Fruit fly (Drosophila melanogaster): ENCODE data around the gene CG14435.
A peak's percentile ranks its signal among the peaks of the same experiment; 100 is the strongest.

The CG14435 gene

DNA sequence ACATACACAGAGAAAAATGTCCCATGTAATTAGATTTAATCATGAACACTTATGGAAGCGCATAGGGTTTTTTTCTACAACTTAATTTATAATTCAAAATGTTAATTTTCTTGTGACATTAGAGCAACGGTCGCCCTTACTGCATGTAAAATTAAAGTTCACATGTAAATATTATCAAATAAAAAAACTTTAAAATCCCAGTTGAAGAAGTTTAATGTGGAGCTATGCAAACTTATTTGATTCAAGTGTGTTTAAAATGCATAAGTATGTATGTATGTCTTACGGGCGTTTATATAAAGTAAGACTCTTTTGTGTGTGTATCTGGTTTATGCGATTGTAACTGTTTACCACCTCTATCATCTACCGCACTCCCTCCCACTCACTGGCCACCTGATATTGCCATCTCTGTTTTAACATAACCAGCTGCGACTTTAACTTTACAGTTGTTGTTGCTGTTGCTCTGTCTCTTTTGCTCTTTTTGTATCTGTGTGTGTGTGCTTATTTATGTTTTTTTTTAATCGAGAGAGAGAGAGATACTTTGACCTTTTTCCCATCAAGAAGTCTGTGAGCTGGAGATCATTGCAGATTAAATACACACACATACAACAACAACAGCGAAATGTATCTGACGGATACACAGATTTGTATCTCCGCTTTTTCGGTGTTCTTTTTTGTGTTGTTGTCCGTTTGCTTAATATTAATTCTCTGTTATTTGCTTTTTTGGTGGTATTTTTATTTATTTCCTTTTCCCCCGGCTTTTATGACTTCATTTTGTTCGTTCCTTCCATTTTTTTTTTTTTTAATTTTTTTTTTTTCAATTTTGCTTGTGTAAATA lies 11.9 kb upstream of the CG14435 start (continued):
- TF ChIP-seq CG32772 (GFP tag; IDR thresholded peaks at IDR 0.05) (peak; percentile 61), B-H1 (GFP tag; IDR thresholded peaks at IDR 0.05) (peak; percentile 56), Eip74EF (GFP tag; optimal IDR thresholded peaks at IDR 0.05) (peak in 1 of 2 experiments; percentile 93), CG1603 (tag; optimal IDR thresholded peaks at IDR 0.05) (peak; percentile 36), CG14860 (GFP tag; IDR thresholded peaks at IDR 0.05; ENCODE audit: partially characterized antibody) (no peak), CG8281 (tag; optimal IDR thresholded peaks at IDR 0.05) (peak; percentile 87), CG18262 (tag; optimal IDR thresholded peaks at IDR 0.05) (peak; percentile 89), nerfin-1 (tag; optimal IDR thresholded peaks at IDR 0.05) (peak; percentile 78), exex (tag; optimal IDR thresholded peaks at IDR 0.05) (peak; percentile 4), gcm2 (GFP tag; optimal IDR thresholded peaks at IDR 0.05) (peak; percentile 82), lola (GFP tag; optimal IDR thresholded peaks at IDR 0.05) (peak in 2 of 3 experiments; percentile 56 to 93), dimm (GFP tag; IDR thresholded peaks at IDR 0.05) (0 out of 2 replicates have a peak, but pooled peaks have one; percentile 17), chinmo (GFP tag; IDR thresholded peaks at IDR 0.05; ENCODE audit: partially characterized antibody) (peak; percentile 63; the same call in 2 of the 4 replicates), HLH54F (GFP tag; optimal IDR thresholded peaks at IDR 0.05) (peak; percentile 19), Chrac-16 (GFP tag; optimal IDR thresholded peaks at IDR 0.05) (peak; percentile 76), Usf (GFP tag; optimal IDR thresholded peaks at IDR 0.05) (peak; percentile 62), Taf1 (GFP tag; IDR thresholded peaks at IDR 0.05) (no peak), zfh1 (GFP tag; IDR thresholded peaks at IDR 0.05) (peak; percentile 51; the same call in 2 of the 3 replicates), twi (tag; optimal IDR thresholded peaks at IDR 0.05) (peak; percentile 82), ERR (GFP tag; optimal IDR thresholded peaks at IDR 0.05) (no peak), ewg (GFP tag; optimal IDR thresholded peaks at IDR 0.05) (peak; percentile 87), CG11247 (GFP tag; IDR thresholded peaks at IDR 0.05) (0 out of 2 replicates have a peak, but pooled peaks have one; percentile 6), lbe (GFP tag; optimal IDR thresholded peaks at IDR 0.05) (peak; percentile 47), CG7745 (tag; optimal IDR thresholded peaks at IDR 0.05) (no peak), caup (GFP tag; optimal IDR thresholded peaks at IDR 0.05; ENCODE audit: severe bottlenecking) (peak; percentile 41), grn (GFP tag; optimal IDR thresholded peaks at IDR 0.05) (peak; percentile 96), CG2129 (GFP tag; IDR thresholded peaks at IDR 0.05; ENCODE audit: partially characterized antibody) (no peak), CG1024 (GFP tag; IDR thresholded peaks at IDR 0.05) (no peak), CG8944 (GFP tag; optimal IDR thresholded peaks at IDR 0.05) (peak; percentile 67), HHEX (GFP tag; optimal IDR thresholded peaks at IDR 0.05) (peak; percentile 65), ara (GFP tag; IDR thresholded peaks at IDR 0.05) (peak; percentile 60; the same call in 1 of the 2 replicates), CG10209 (GFP tag; optimal IDR thresholded peaks at IDR 0.05) (peak; percentile 75), aop (GFP tag; IDR thresholded peaks at IDR 0.05) (no peak), Bdp1 (GFP tag; optimal IDR thresholded peaks at IDR 0.05) (peak; percentile 79), Drgx (GFP tag; IDR thresholded peaks at IDR 0.05) (peak; percentile 71), Ptx1 (GFP tag; IDR thresholded peaks at IDR 0.05) (peak; percentile 79), CG34224 (GFP tag; IDR thresholded peaks at IDR 0.05; ENCODE audit: partially characterized antibody) (no peak), CG14014 (GFP tag; IDR thresholded peaks at IDR 0.05) (peak; percentile 32; the same call in 1 of the 2 replicates), prd (optimal IDR thresholded peaks at IDR 0.05) (no peak), prd (GFP tag; IDR thresholded peaks at IDR 0.05) (peak; percentile 55; the same call in 1 of the 3 replicates), CG2120 (GFP tag; optimal IDR thresholded peaks at IDR 0.05) (peak; percentile 80), CG14667 (GFP tag; IDR thresholded peaks at IDR 0.05) (peak; percentile 51), CG17359 (tag; optimal IDR thresholded peaks at IDR 0.05) (peak; percentile 78), CG7556 (GFP tag; optimal IDR thresholded peaks at IDR 0.05) (peak; percentile 94), insv (GFP tag; optimal IDR thresholded peaks at IDR 0.05) (peak in 1 of 2 experiments; percentile 26), CG13775 (GFP tag; optimal IDR thresholded peaks at IDR 0.05) (peak; percentile 71), gcm (GFP tag; optimal IDR thresholded peaks at IDR 0.05) (peak; percentile 91)

Data from whole organism, embryonic.